Fruit fly (Drosophila melanogaster) whole organism, adult: ENCODE data around the gene CG7530.

Source experiments
- CG11617 ChIP-seq: fragments of 200-800 bp; sonication (Bioruptor generic); optimal IDR thresholded peaks from 2 replicates; lab custom pipeline; 2017; ENCODE audit warnings: mild to moderate bottlenecking, missing biosample characterization, missing genetic modification reagents, missing genetic modification characterization
- CG7045 ChIP-seq: fragments of 200-800 bp; sonication (Bioruptor generic); optimal IDR thresholded peaks from 2 replicates; lab custom pipeline; 2017; ENCODE audit warnings: missing biosample characterization, mild to moderate bottlenecking, missing genetic modification characterization
- CG7101 ChIP-seq: fragments of 200-800 bp; sonication (Bioruptor generic); optimal IDR thresholded peaks from 2 replicates; lab custom pipeline; 2018; ENCODE audit warnings: missing biosample characterization, mild to moderate bottlenecking, missing genetic modification characterization, moderate library complexity
- Crg-1 ChIP-seq: fragments of 200-800 bp; sonication (Bioruptor generic); optimal IDR thresholded peaks from 2 replicates; lab custom pipeline; 2016; ENCODE audit warnings: missing biosample characterization, missing genetic modification characterization
- Mnt ChIP-seq: fragments of 200-800 bp; sonication (Bioruptor generic); optimal IDR thresholded peaks from 2 replicates; lab custom pipeline; 2016; ENCODE audit warnings: missing biosample characterization, mild to moderate bottlenecking, missing genetic modification characterization
- tj ChIP-seq: fragments of 200-800 bp; sonication (Bioruptor generic); optimal IDR thresholded peaks from 3 replicates; lab custom pipeline; 2017; ENCODE audit warnings: missing biosample characterization, mild to moderate bottlenecking, missing genetic modification characterization, moderate library complexity
- toe ChIP-seq: fragments of 200-800 bp; sonication (Bioruptor generic); optimal IDR thresholded peaks from 2 replicates; lab custom pipeline; 2016; ENCODE audit warnings: missing biosample characterization, missing genetic modification characterization

dm6 chr3R:14714147-14714903, 17.0 kb downstream of the CG7530 start:
- no peak for TF ChIP-seq Crg-1 (GFP tag; lab: Kevin White, UChicago)
- no peak for TF ChIP-seq toe (GFP tag; lab: Kevin White, UChicago)
- TF ChIP-seq Mnt (GFP tag; lab: Kevin White, UChicago) = no peak
- peak; percentile 31 for TF ChIP-seq CG7101 (tag; lab: Kevin White, UChicago)
- TF ChIP-seq CG11617 (GFP tag; lab: Kevin White, UChicago) = no peak
- TF ChIP-seq tj (GFP tag; lab: Kevin White, UChicago) = peak; percentile 50
- TF ChIP-seq CG7045 (GFP tag; lab: Kevin White, UChicago) = peak; percentile 40
